Fruit fly (Drosophila melanogaster) whole organism, prepupa: ENCODE results near the gene CG12885.
A peak's percentile ranks its signal among the peaks of the same experiment; 100 is the strongest.

Experiments used
- CG10631 ChIP-seq: fragments of 200-800 bp; sonication (Bioruptor generic); optimal IDR thresholded peaks from 2 replicates; lab custom pipeline; 2016; ENCODE audit warnings: missing biosample characterization, missing genetic modification characterization
- CG10669 ChIP-seq: fragments of 200-800 bp; sonication (Bioruptor generic); optimal IDR thresholded peaks from 3 replicates; lab custom pipeline; 2018; ENCODE audit warnings: missing biosample characterization, mild to moderate bottlenecking, missing genetic modification characterization, moderate library complexity
- CG11294 ChIP-seq: fragments of 200-800 bp; sonication (Bioruptor generic); IDR thresholded peaks from 2 replicates; pipeline ENCODE4 v1.3.6; 2022; ENCODE audit warnings: missing biosample characterization, missing genetic modification characterization
- CG11762 ChIP-seq: fragments of 200-800 bp; sonication (Bioruptor generic); optimal IDR thresholded peaks from 3 replicates; lab custom pipeline; 2016; ENCODE audit warnings: missing biosample characterization, missing genetic modification characterization; ENCODE audit not compliant: insufficient read depth
- CG11902 ChIP-seq: fragments of 200-800 bp; sonication (Bioruptor generic); optimal IDR thresholded peaks from 3 replicates; lab custom pipeline; 2016; ENCODE audit warnings: missing biosample characterization, missing genetic modification characterization
- CG15336 ChIP-seq: fragments of 200-800 bp; sonication (Bioruptor generic); IDR thresholded peaks from 2 replicates; pipeline ENCODE4 v1.3.6; 2022; ENCODE audit warnings: missing biosample characterization, missing genetic modification characterization
- CG16779 ChIP-seq: fragments of 200-800 bp; sonication (Bioruptor generic); optimal IDR thresholded peaks from 3 replicates; lab custom pipeline; 2017; ENCODE audit warnings: missing biosample characterization, mild to moderate bottlenecking, missing genetic modification characterization
- CG31627 ChIP-seq: fragments of 200-800 bp; sonication (Bioruptor generic); optimal IDR thresholded peaks from 3 replicates; lab custom pipeline; 2016; ENCODE audit warnings: missing biosample characterization, missing genetic modification characterization
- CG32006 ChIP-seq: fragments of 200-800 bp; sonication (Bioruptor generic); optimal IDR thresholded peaks from 3 replicates; lab custom pipeline; 2017; ENCODE audit warnings: missing biosample characterization, mild to moderate bottlenecking, missing genetic modification characterization
- CG3919 ChIP-seq: fragments of 200-800 bp; sonication (Bioruptor generic); optimal IDR thresholded peaks from 3 replicates; lab custom pipeline; 2016; ENCODE audit warnings: missing biosample characterization, missing genetic modification characterization
- CG4318 ChIP-seq: fragments of 200-800 bp; sonication (Bioruptor generic); optimal IDR thresholded peaks from 3 replicates; lab custom pipeline; 2017; ENCODE audit warnings: missing biosample characterization, mild to moderate bottlenecking, missing genetic modification characterization
- CG6163 ChIP-seq: fragments of 200-800 bp; sonication (Bioruptor generic); IDR thresholded peaks from 3 replicates; pipeline ENCODE4 v1.3.6; 2022; ENCODE audit warnings: missing biosample characterization, missing genetic modification characterization
- CG6276 ChIP-seq: fragments of 200-800 bp; sonication (Bioruptor generic); optimal IDR thresholded peaks from 2 replicates; lab custom pipeline; 2017; ENCODE audit warnings: missing biosample characterization, mild to moderate bottlenecking, missing genetic modification characterization
- CG6792 ChIP-seq: fragments of 200-800 bp; sonication (Bioruptor generic); optimal IDR thresholded peaks from 3 replicates; lab custom pipeline; 2016; ENCODE audit warnings: missing biosample characterization, missing genetic modification characterization
- CG6808 ChIP-seq: fragments of 200-800 bp; sonication (Bioruptor generic); optimal IDR thresholded peaks from 3 replicates; lab custom pipeline; 2017; ENCODE audit warnings: missing biosample characterization, missing genetic modification characterization, mild to moderate bottlenecking, moderate library complexity, missing genetic modification reagents
- CG6854 ChIP-seq: fragments of 200-800 bp; sonication (Bioruptor generic); optimal IDR thresholded peaks from 2 replicates; lab custom pipeline; 2017; ENCODE audit warnings: missing biosample characterization, mild to moderate bottlenecking, missing genetic modification characterization
- CG8119 ChIP-seq: fragments of 200-800 bp; sonication (Bioruptor generic); IDR thresholded peaks from 3 replicates; pipeline ENCODE4 v1.3.6; 2022; ENCODE audit warnings: missing biosample characterization, missing genetic modification characterization
- CG8319 ChIP-seq: fragments of 200-800 bp; sonication (Bioruptor generic); optimal IDR thresholded peaks from 3 replicates; lab custom pipeline; 2016; ENCODE audit warnings: missing biosample characterization, missing genetic modification characterization
- CG8632 ChIP-seq: fragments of 200-800 bp; sonication (Bioruptor generic); optimal IDR thresholded peaks from 3 replicates; lab custom pipeline; 2016; ENCODE audit warnings: missing biosample characterization, missing genetic modification characterization
- CG9139 ChIP-seq: fragments of 200-800 bp; sonication (Bioruptor generic); optimal IDR thresholded peaks from 3 replicates; lab custom pipeline; 2017; ENCODE audit warnings: missing biosample characterization, mild to moderate bottlenecking, missing genetic modification characterization
- Eip75B ChIP-seq: fragments of 200-800 bp; sonication (Bioruptor generic); optimal IDR thresholded peaks from 3 replicates; lab custom pipeline; 2016; ENCODE audit warnings: missing biosample characterization, missing genetic modification characterization
- Eip93F ChIP-seq: fragments of 200-800 bp; sonication (Bioruptor generic); optimal IDR thresholded peaks from 2 replicates; lab custom pipeline; 2016; ENCODE audit warnings: missing biosample characterization, mild to moderate bottlenecking, missing genetic modification characterization
- Ets96B ChIP-seq: fragments of 200-800 bp; optimal IDR thresholded peaks from 2 replicates; lab custom pipeline; 2019; ENCODE audit warnings: missing biosample characterization, mild to moderate bottlenecking, missing genetic modification characterization, moderate library complexity
- Hr38 ChIP-seq: sonication (Bioruptor generic); optimal IDR thresholded peaks from 2 replicates; lab custom pipeline; 2016; ENCODE audit warnings: missing biosample characterization, missing genetic modification characterization
- Hr39 ChIP-seq: fragments of 200-800 bp; sonication (Bioruptor generic); optimal IDR thresholded peaks from 2 replicates; lab custom pipeline; 2016; ENCODE audit warnings: missing biosample characterization, missing genetic modification characterization
- Hr4 ChIP-seq: fragments of 200-800 bp; sonication (Bioruptor generic); optimal IDR thresholded peaks from 3 replicates; lab custom pipeline; 2016; ENCODE audit warnings: missing biosample characterization, missing genetic modification characterization
- Lpt ChIP-seq: fragments of 200-800 bp; sonication (Bioruptor generic); optimal IDR thresholded peaks from 3 replicates; lab custom pipeline; 2016; ENCODE audit warnings: missing biosample characterization, missing genetic modification characterization
- Met ChIP-seq: fragments of 200-800 bp; sonication (Bioruptor generic); optimal IDR thresholded peaks from 3 replicates; lab custom pipeline; 2016; ENCODE audit warnings: missing biosample characterization, missing genetic modification characterization
- OdsH ChIP-seq: fragments of 200-800 bp; sonication (Bioruptor generic); optimal IDR thresholded peaks from 3 replicates; lab custom pipeline; 2016; ENCODE audit warnings: missing biosample characterization, missing genetic modification characterization
- Smox ChIP-seq: fragments of 200-800 bp; sonication (Bioruptor generic); optimal IDR thresholded peaks from 3 replicates; lab custom pipeline; 2016; ENCODE audit warnings: missing biosample characterization, missing genetic modification characterization
- Sox14 ChIP-seq: fragments of 200-800 bp; sonication (Bioruptor generic); optimal IDR thresholded peaks from 3 replicates; lab custom pipeline; 2016; ENCODE audit warnings: missing biosample characterization, missing genetic modification characterization
- Sox15 ChIP-seq: fragments of 200-800 bp; sonication (Bioruptor generic); optimal IDR thresholded peaks from 3 replicates; lab custom pipeline; 2016; ENCODE audit warnings: missing biosample characterization, missing genetic modification characterization
- achi ChIP-seq: fragments of 200-800 bp; sonication (Bioruptor generic); optimal IDR thresholded peaks from 3 replicates; lab custom pipeline; 2016; ENCODE audit warnings: missing biosample characterization, missing genetic modification characterization
- acj6 ChIP-seq: fragments of 200-800 bp; sonication (Bioruptor generic); optimal IDR thresholded peaks from 3 replicates; lab custom pipeline; 2016; ENCODE audit warnings: missing biosample characterization, missing genetic modification characterization
- cyc ChIP-seq: fragments of 200-800 bp; sonication (Bioruptor generic); optimal IDR thresholded peaks from 3 replicates; lab custom pipeline; 2016; ENCODE audit warnings: missing biosample characterization, missing genetic modification characterization
- dac ChIP-seq: fragments of 200-800 bp; sonication (Bioruptor generic); optimal IDR thresholded peaks from 2 replicates; lab custom pipeline; 2017; ENCODE audit warnings: missing biosample characterization, mild to moderate bottlenecking, missing genetic modification characterization
- eg ChIP-seq: fragments of 200-800 bp; sonication (Bioruptor generic); IDR thresholded peaks from 3 replicates; pipeline ENCODE4 v1.3.6; 2022; ENCODE audit warnings: missing biosample characterization, missing genetic modification characterization
- esn ChIP-seq: fragments of 200-800 bp; sonication (Bioruptor generic); optimal IDR thresholded peaks from 2 replicates; lab custom pipeline; 2016; ENCODE audit warnings: missing biosample characterization, mild to moderate bottlenecking, missing genetic modification characterization, moderate library complexity
- fd59A ChIP-seq: fragments of 200-800 bp; sonication (Bioruptor generic); optimal IDR thresholded peaks from 2 replicates; lab custom pipeline; 2017; ENCODE audit warnings: missing biosample characterization, mild to moderate bottlenecking, missing genetic modification characterization, missing genetic modification reagents
- fkh ChIP-seq: fragments of 200-800 bp; sonication (Bioruptor generic); optimal IDR thresholded peaks from 3 replicates; lab custom pipeline; 2017; ENCODE audit warnings: missing biosample characterization, mild to moderate bottlenecking, missing genetic modification characterization, moderate library complexity
- lz ChIP-seq: fragments of 200-800 bp; sonication (Bioruptor generic); optimal IDR thresholded peaks from 3 replicates; lab custom pipeline; 2016; ENCODE audit warnings: missing biosample characterization, missing genetic modification characterization
- pdm3 ChIP-seq: fragments of 200-800 bp; sonication (Bioruptor generic); optimal IDR thresholded peaks from 3 replicates; lab custom pipeline; 2016; ENCODE audit warnings: missing biosample characterization, missing genetic modification characterization
- salr ChIP-seq, 2 experiments: fragments of 200-800 bp; sonication (Bioruptor generic); optimal IDR thresholded peaks; 3 replicates each; lab custom pipeline; 2016 to 2018; ENCODE audit warnings: missing biosample characterization in 2 of 2, missing genetic modification characterization in 2 of 2, mild to moderate bottlenecking in 1 of 2
- spab ChIP-seq: fragments of 200-800 bp; sonication (Bioruptor generic); optimal IDR thresholded peaks from 2 replicates; lab custom pipeline; 2017; ENCODE audit warnings: missing biosample characterization, mild to moderate bottlenecking, missing genetic modification characterization, missing genetic modification reagents
- ss ChIP-seq, 2 experiments: fragments of 200-800 bp; sonication (Bioruptor generic); optimal IDR thresholded peaks; 2 replicates in 1 of 2; 3 replicates in 1 of 2; lab custom pipeline; 2017 to 2018; ENCODE audit warnings: mild to moderate bottlenecking in 2 of 2, missing biosample characterization in 2 of 2, missing genetic modification characterization in 2 of 2, moderate library complexity in 1 of 2
- svp ChIP-seq: fragments of 200-800 bp; sonication (Bioruptor generic); peaks from one replicate; lab custom pipeline; 2016; ENCODE audit warnings: missing biosample characterization, missing genetic modification characterization
- topi ChIP-seq: fragments of 200-800 bp; sonication (Bioruptor generic); optimal IDR thresholded peaks from 3 replicates; lab custom pipeline; 2016; ENCODE audit warnings: missing biosample characterization, missing genetic modification characterization
- vri ChIP-seq: fragments of 200-800 bp; sonication (Bioruptor generic); optimal IDR thresholded peaks from 3 replicates; lab custom pipeline; 2016; ENCODE audit warnings: missing biosample characterization, mild to moderate bottlenecking, missing genetic modification characterization

The CG12885 gene

DNA sequence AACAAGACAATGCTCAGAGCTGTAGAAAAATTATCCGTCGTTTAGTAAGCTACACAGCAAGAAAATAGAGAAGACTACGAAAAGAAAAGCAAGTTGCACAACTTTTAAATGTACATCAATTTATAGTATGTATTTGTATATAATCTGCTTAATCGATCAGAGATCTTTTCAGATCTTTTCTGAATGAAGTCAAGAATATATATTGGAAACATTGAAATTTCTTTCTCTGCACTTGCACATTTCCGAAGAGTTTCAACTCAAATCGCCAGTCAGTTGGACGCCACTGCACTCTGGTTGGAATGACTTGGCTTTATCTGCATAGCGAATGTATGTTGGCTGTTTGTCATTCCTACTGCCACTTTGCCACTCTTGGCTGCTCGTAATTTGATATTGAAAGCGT is 33.3 kb downstream of the CG12885 start (continued):
- TF ChIP-seq CG15336 (GFP tag; lab: Robert Waterston, UW) = peak; percentile 93
- peak; percentile 88 for TF ChIP-seq CG32006 (GFP tag; lab: Kevin White, UChicago)
- TF ChIP-seq Hr39 (GFP tag; lab: Kevin White, UChicago) = peak; percentile 84
- TF ChIP-seq CG16779 (tag; lab: Kevin White, UChicago) = peak; percentile 28
- peak; percentile 69; the same call in 1 of the 2 replicates for TF ChIP-seq CG11294 (GFP tag; lab: Robert Waterston, UW)
- peak; percentile 80 for TF ChIP-seq CG10669 (GFP tag; lab: Kevin White, UChicago)
- no peak for TF ChIP-seq Hr38 (GFP tag; lab: Kevin White, UChicago)
- TF ChIP-seq OdsH (GFP tag; lab: Kevin White, UChicago) = peak; percentile 88
- peak; percentile 89 for TF ChIP-seq CG6792 (GFP tag; lab: Kevin White, UChicago)
- peak; percentile 89 for TF ChIP-seq pdm3 (GFP tag; lab: Kevin White, UChicago)
- TF ChIP-seq CG8319 (GFP tag; lab: Kevin White, UChicago) = peak; percentile 91

DNA sequence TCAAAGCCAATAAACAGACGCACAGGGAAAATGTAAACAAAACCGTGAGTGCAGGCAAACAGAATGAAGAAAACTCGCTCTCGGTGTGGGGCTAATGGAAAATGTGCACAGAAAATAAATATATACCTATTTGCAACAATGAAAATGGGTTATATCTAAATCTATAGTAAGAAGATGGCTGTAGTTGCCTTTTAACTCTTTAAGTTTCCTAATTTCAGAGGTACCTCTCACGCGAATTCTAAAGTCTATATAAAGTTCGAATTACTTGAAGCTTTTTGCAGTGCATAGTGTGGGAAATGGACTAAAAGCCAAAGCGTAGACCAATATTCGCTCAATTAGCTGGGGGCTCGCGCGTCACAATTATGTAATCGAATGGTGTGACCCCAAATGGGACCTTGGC is 34.3 kb downstream of the CG12885 start:
- no peak for TF ChIP-seq Hr38 (GFP tag; lab: Kevin White, UChicago)
- no peak for TF ChIP-seq Eip93F (GFP tag; lab: Kevin White, UChicago)
- TF ChIP-seq pdm3 (GFP tag; lab: Kevin White, UChicago) = peak; percentile 74
- TF ChIP-seq CG6854 (GFP tag; lab: Kevin White, UChicago) = no peak
- peak; percentile 32 for TF ChIP-seq CG16779 (tag; lab: Kevin White, UChicago)
- TF ChIP-seq CG3919 (GFP tag; lab: Kevin White, UChicago) = peak; percentile 77
- peak; percentile 83 for TF ChIP-seq CG4318 (GFP tag; lab: Kevin White, UChicago)
- peak; percentile 91 for TF ChIP-seq Hr4
- no peak for TF ChIP-seq Smox (GFP tag; lab: Kevin White, UChicago)
- TF ChIP-seq CG8632 (GFP tag; lab: Kevin White, UChicago) = peak; percentile 37
- TF ChIP-seq achi = peak; percentile 77
- peak; percentile 49 for TF ChIP-seq Eip75B (GFP tag; lab: Kevin White, UChicago)
- TF ChIP-seq acj6 = peak; percentile 71
- TF ChIP-seq CG11902 (GFP tag; lab: Kevin White, UChicago) = no peak
- peak in 1 of 2 experiments; percentile 69 for TF ChIP-seq salr (GFP tag; optimal IDR thresholded peaks at IDR 0.05; lab: Kevin White, UChicago)
- TF ChIP-seq OdsH (GFP tag; lab: Kevin White, UChicago) = peak; percentile 76
- TF ChIP-seq CG8319 (GFP tag; lab: Kevin White, UChicago) = peak; percentile 36
- peak; percentile 73 for TF ChIP-seq CG10631 (GFP tag; lab: Kevin White, UChicago)
- peak; percentile 93 for TF ChIP-seq eg (GFP tag; lab: Robert Waterston, UW)
- peak; percentile 93 for TF ChIP-seq CG32006 (GFP tag; lab: Kevin White, UChicago)
- peak; percentile 94 for TF ChIP-seq CG15336 (GFP tag; lab: Robert Waterston, UW)
- TF ChIP-seq Sox15 (GFP tag; lab: Kevin White, UChicago) = peak; percentile 14
- TF ChIP-seq svp = no peak
- no peak for TF ChIP-seq topi (GFP tag; lab: Kevin White, UChicago)
- peak; percentile 45 for TF ChIP-seq Ets96B
- peak; percentile 85 for TF ChIP-seq Lpt (GFP tag; lab: Kevin White, UChicago)
- peak; percentile 92 for TF ChIP-seq CG8119 (GFP tag; lab: Robert Waterston, UW)
- peak; percentile 20 for TF ChIP-seq fd59A (GFP tag; lab: Kevin White, UChicago)
- peak; percentile 84 for TF ChIP-seq CG6163 (GFP tag; lab: Robert Waterston, UW)
- peak; percentile 12 for TF ChIP-seq CG31627
- peak; percentile 57 for TF ChIP-seq fkh
- TF ChIP-seq esn (GFP tag; lab: Kevin White, UChicago) = no peak
- TF ChIP-seq cyc (GFP tag; lab: Kevin White, UChicago) = no peak
- TF ChIP-seq dac = peak; percentile 81
- no peak for TF ChIP-seq vri (GFP tag; lab: Kevin White, UChicago)
- TF ChIP-seq Met (GFP tag; lab: Kevin White, UChicago) = peak; percentile 46
- peak; percentile 14 for TF ChIP-seq spab (GFP tag; lab: Kevin White, UChicago)
- no peak for TF ChIP-seq CG9139 (GFP tag; lab: Kevin White, UChicago)
- TF ChIP-seq lz (GFP tag; lab: Kevin White, UChicago) = peak; percentile 2
- TF ChIP-seq CG6792 (GFP tag; lab: Kevin White, UChicago) = peak; percentile 39
- TF ChIP-seq Sox14 (GFP tag; lab: Kevin White, UChicago) = peak; percentile 71
- TF ChIP-seq CG11762 (GFP tag; lab: Kevin White, UChicago) = peak; percentile 56
- TF ChIP-seq ss (GFP tag; optimal IDR thresholded peaks at IDR 0.05; lab: Kevin White, UChicago) = no peak
- TF ChIP-seq CG6276 (GFP tag; lab: Kevin White, UChicago) = peak; percentile 90
- no peak for TF ChIP-seq CG6808 (GFP tag; lab: Kevin White, UChicago)
